Worm (Caenorhabditis elegans): ENCODE results near the gene F21H7.2.

ce11 chrV:16183357-16183756, 46.4 kb downstream of the F21H7.2 start, which contains the start of gene srz-14:
- TF ChIP-seq klf-2 (GFP tag; conservative IDR thresholded peaks at IDR 0.05) (no peak), ref-1 (GFP tag; conservative IDR thresholded peaks at IDR 0.05) (no peak), ztf-23 (GFP tag; IDR thresholded peaks at IDR 0.05) (no peak), med-1 (GFP tag; optimal IDR thresholded peaks at IDR 0.05; ENCODE audit: insufficient read depth) (no peak), ztf-29 (GFP tag; IDR thresholded peaks at IDR 0.05) (no peak), cog-1 (tag; optimal IDR thresholded peaks at IDR 0.05) (no peak), flt-1 (GFP tag; IDR thresholded peaks at IDR 0.05) (no peak)
